Worm (Caenorhabditis elegans) whole organism, young adult: ENCODE data around the gene glb-6.

Source experiments
- B0261.1 ChIP-seq: sonication (generic microtip); optimal IDR thresholded peaks from 2 replicates; lab custom pipeline; 2016; ENCODE audit warnings: mild to moderate bottlenecking, missing genetic modification characterization, moderate library complexity, missing compliant biosample characterization
- C17E4.6 ChIP-seq: fragments of 200-800 bp; sonication (Bioruptor generic); IDR thresholded peaks from 2 replicates; pipeline ENCODE4 v1.3.6; 2022; ENCODE audit warnings: missing genetic modification reagents, missing genetic modification characterization, missing compliant biosample characterization
- F10E7.11 ChIP-seq: sonication (generic microtip); optimal IDR thresholded peaks from 2 replicates; lab custom pipeline; 2017; ENCODE audit warnings: mild to moderate bottlenecking, missing genetic modification characterization, moderate library complexity, missing compliant biosample characterization
- F23B12.7 ChIP-seq: sonication (generic microtip); optimal IDR thresholded peaks from 2 replicates; lab custom pipeline; 2017; ENCODE audit warnings: missing genetic modification characterization, mild to moderate bottlenecking, missing compliant biosample characterization, antibody characterized with exemption, moderate library complexity; ENCODE audit not compliant: insufficient read depth
- F39B2.1 ChIP-seq: fragments of 200-800 bp; sonication (Bioruptor generic); IDR thresholded peaks from 2 replicates; pipeline ENCODE4 v1.3.6; 2022; ENCODE audit warnings: missing genetic modification reagents, missing genetic modification characterization, missing compliant biosample characterization
- K11D2.4 ChIP-seq: fragments of 200-800 bp; sonication (Bioruptor generic); IDR thresholded peaks from 2 replicates; pipeline ENCODE4 v1.3.6; 2022; ENCODE audit warnings: missing genetic modification reagents, missing genetic modification characterization, missing compliant biosample characterization
- attf-5 ChIP-seq: fragments of 200-800 bp; sonication (Bioruptor generic); optimal IDR thresholded peaks from 2 replicates; lab custom pipeline; 2018; ENCODE audit warnings: mild to moderate bottlenecking, missing genetic modification characterization, missing compliant biosample characterization
- attf-6 ChIP-seq: fragments of 200-800 bp; sonication (Bioruptor generic); IDR thresholded peaks from 2 replicates; pipeline ENCODE4 v1.3.6; 2022; ENCODE audit warnings: missing genetic modification reagents, missing genetic modification characterization, missing compliant biosample characterization
- cebp-1 ChIP-seq, 2 experiments: fragments of 200-800 bp in 1 of 2; sonication (Bioruptor generic) in 1 of 2; sonication (generic microtip) in 1 of 2; IDR thresholded peaks in 1 of 2; optimal IDR thresholded peaks in 1 of 2; 2 replicates each; pipeline versions ENCODE4 v1.3.6 to Lab custom; 2017 to 2022; ENCODE audit warnings: missing compliant biosample characterization in 2 of 2, missing genetic modification characterization in 2 of 2, mild to moderate bottlenecking in 1 of 2, missing genetic modification reagents in 1 of 2, moderate library complexity in 1 of 2
- cebp-2 ChIP-seq: fragments of 200-800 bp; sonication (Bioruptor generic); IDR thresholded peaks from 2 replicates; pipeline ENCODE4 v1.3.6; 2022; ENCODE audit warnings: missing genetic modification characterization, missing compliant biosample characterization
- ceh-79 ChIP-seq: sonication (generic microtip); optimal IDR thresholded peaks from 2 replicates; lab custom pipeline; 2017; ENCODE audit warnings: mild to moderate bottlenecking, missing genetic modification characterization, missing compliant biosample characterization
- dox-1 ChIP-seq: fragments of 200-800 bp; sonication (Bioruptor generic); IDR thresholded peaks from 2 replicates; pipeline ENCODE4 v1.3.6; 2022; ENCODE audit warnings: missing genetic modification reagents, missing genetic modification characterization, missing compliant biosample characterization
- egl-44 ChIP-seq: fragments of 200-800 bp; sonication (Bioruptor generic); IDR thresholded peaks from 2 replicates; pipeline ENCODE4 v1.3.6; 2022; ENCODE audit warnings: missing genetic modification reagents, missing genetic modification characterization, missing compliant biosample characterization
- egrh-3 ChIP-seq: fragments of 200-800 bp; sonication (Bioruptor generic); IDR thresholded peaks from 2 replicates; pipeline ENCODE4 v1.3.6; 2022; ENCODE audit warnings: missing genetic modification reagents, missing genetic modification characterization, missing compliant biosample characterization
- gei-17 ChIP-seq: fragments of 200-800 bp; sonication (Bioruptor generic); optimal IDR thresholded peaks from 2 replicates; lab custom pipeline; 2018; ENCODE audit warnings: mild to moderate bottlenecking, missing genetic modification characterization, missing compliant biosample characterization
- hmg-1.2 ChIP-seq: fragments of 200-800 bp; sonication (Bioruptor generic); IDR thresholded peaks from 2 replicates; pipeline ENCODE4 v1.3.6; 2022; ENCODE audit warnings: missing genetic modification reagents, missing genetic modification characterization, missing compliant biosample characterization
- lin-54 ChIP-seq: fragments of 200-800 bp; sonication (Bioruptor generic); optimal IDR thresholded peaks from 2 replicates; lab custom pipeline; 2018; ENCODE audit warnings: mild to moderate bottlenecking, missing genetic modification characterization, missing compliant biosample characterization
- madf-3 ChIP-seq: fragments of 200-800 bp; sonication (Bioruptor generic); IDR thresholded peaks from 2 replicates; pipeline ENCODE4 v1.3.6; 2022; ENCODE audit warnings: missing genetic modification reagents, missing genetic modification characterization, missing compliant biosample characterization
- mcd-1 ChIP-seq: fragments of 200-800 bp; sonication (Bioruptor generic); IDR thresholded peaks from 2 replicates; pipeline ENCODE4 v1.3.6; 2022; ENCODE audit warnings: missing genetic modification reagents, missing genetic modification characterization, missing compliant biosample characterization
- nfya-1 ChIP-seq: sonication (generic microtip); optimal IDR thresholded peaks from 2 replicates; lab custom pipeline; 2017; ENCODE audit warnings: antibody characterized with exemption, missing compliant biosample characterization, missing genetic modification characterization, borderline replicate concordance; ENCODE audit not compliant: insufficient read depth
- nfya-2 ChIP-seq: fragments of 200-800 bp; sonication (Bioruptor generic); IDR thresholded peaks from 2 replicates; pipeline ENCODE4 v1.3.6; 2022; ENCODE audit warnings: missing genetic modification reagents, missing genetic modification characterization, missing compliant biosample characterization
- nhr-120 ChIP-seq: fragments of 200-800 bp; sonication (Bioruptor generic); IDR thresholded peaks from 2 replicates; pipeline ENCODE4 v1.3.6; 2022; ENCODE audit warnings: missing genetic modification characterization, missing compliant biosample characterization
- pbrm-1 ChIP-seq: fragments of 200-800 bp; sonication (Bioruptor generic); IDR thresholded peaks from 2 replicates; pipeline ENCODE4 v1.3.6; 2022; ENCODE audit warnings: missing genetic modification reagents, missing genetic modification characterization, missing compliant biosample characterization
- repo-1 ChIP-seq: sonication (generic microtip); optimal IDR thresholded peaks from 2 replicates; lab custom pipeline; 2017; ENCODE audit warnings: mild to moderate bottlenecking, missing genetic modification characterization, missing compliant biosample characterization
- snpc-1.1 ChIP-seq: sonication (generic microtip); optimal IDR thresholded peaks from 2 replicates; lab custom pipeline; 2017; ENCODE audit warnings: missing genetic modification characterization, mild to moderate bottlenecking, missing compliant biosample characterization, antibody characterized with exemption, moderate library complexity, missing genotype, missing genetic modification reagents; ENCODE audit not compliant: insufficient read depth
- snpc-3.4 ChIP-seq: sonication (generic microtip); optimal IDR thresholded peaks from 2 replicates; lab custom pipeline; 2017; ENCODE audit warnings: missing genetic modification characterization, mild to moderate bottlenecking, missing compliant biosample characterization, antibody characterized with exemption, moderate library complexity, missing genotype, missing genetic modification reagents
- snpc-4 ChIP-seq, 5 experiments: fragments of 150-350 bp in 1 of 5; sonication (generic microtip) in 4 of 5; optimal IDR thresholded peaks; 2 replicates each; lab custom pipeline; 2014 to 2018; ENCODE audit warnings: missing genetic modification characterization in 5 of 5, missing biosample characterization in 3 of 5, antibody characterized with exemption in 2 of 5, mild to moderate bottlenecking in 2 of 5, missing compliant biosample characterization in 2 of 5, missing genotype in 2 of 5, moderate library complexity in 2 of 5, missing genetic modification reagents in 1 of 5
- somi-1 ChIP-seq: fragments of 200-800 bp; sonication (Bioruptor generic); optimal IDR thresholded peaks from 2 replicates; lab custom pipeline; 2018; ENCODE audit warnings: mild to moderate bottlenecking, missing genetic modification characterization, missing compliant biosample characterization
- sptf-2 ChIP-seq: fragments of 200-800 bp; sonication (Bioruptor generic); optimal IDR thresholded peaks from 2 replicates; lab custom pipeline; 2018; ENCODE audit warnings: mild to moderate bottlenecking, missing genetic modification characterization, missing compliant biosample characterization
- tbx-9 ChIP-seq: sonication (generic microtip); optimal IDR thresholded peaks from 2 replicates; lab custom pipeline; 2016; ENCODE audit warnings: borderline replicate concordance, missing genetic modification characterization, inconsistent platforms, missing compliant biosample characterization
- xnd-1 ChIP-seq: sonication (generic microtip); optimal IDR thresholded peaks from 2 replicates; lab custom pipeline; 2016; ENCODE audit warnings: missing genotype, missing genetic modification reagents, missing genetic modification characterization, missing compliant biosample characterization
- ztf-22 ChIP-seq: fragments of 200-800 bp; sonication (Bioruptor generic); optimal IDR thresholded peaks from 2 replicates; lab custom pipeline; 2018; ENCODE audit warnings: mild to moderate bottlenecking, missing genetic modification characterization, moderate library complexity, missing compliant biosample characterization
- ztf-25 ChIP-seq: fragments of 200-800 bp; sonication (Bioruptor generic); IDR thresholded peaks from 2 replicates; pipeline ENCODE4 v1.3.6; 2022; ENCODE audit warnings: missing genetic modification reagents, missing genetic modification characterization, missing compliant biosample characterization
- ztf-3 ChIP-seq: fragments of 200-800 bp; sonication (Bioruptor generic); optimal IDR thresholded peaks from 2 replicates; lab custom pipeline; 2018; ENCODE audit warnings: mild to moderate bottlenecking, missing genetic modification characterization, missing compliant biosample characterization

glb-6 gene

DNA sequence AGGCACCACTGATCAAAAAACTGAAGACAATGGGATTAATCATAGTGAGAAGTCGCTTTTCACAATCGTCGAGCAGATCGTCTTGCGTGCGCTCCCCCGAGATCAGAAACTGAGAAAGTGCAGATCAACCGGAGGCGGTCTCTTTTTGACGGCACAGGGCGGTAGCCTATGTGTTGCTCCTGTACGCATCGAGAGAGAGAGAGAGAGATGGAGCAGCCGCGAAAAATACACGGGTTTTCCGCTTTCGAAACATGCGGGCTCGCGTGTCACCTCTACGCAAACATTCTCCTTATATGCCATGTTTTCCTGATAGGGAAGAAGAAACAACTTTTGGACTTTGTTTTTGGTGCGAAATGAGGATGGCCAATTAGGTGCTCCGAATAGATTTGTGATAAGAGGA lies 42.8 kb upstream of the glb-6 start, which contains the start of gene lrpc-1:
lrpc-1 (minus strand) TSS at position 101 of the 400 bp plus-strand sequence.
- TF ChIP-seq ztf-25 (GFP tag; lab: Robert Waterston, UW) (no peak), tbx-9 (tag; lab: Kevin White, UChicago) (no peak), sptf-2 (no peak), C17E4.6 (GFP tag; lab: Robert Waterston, UW) (no peak), ztf-3 (GFP tag; lab: Kevin White, UChicago) (no peak), lin-54 (GFP tag; lab: Kevin White, UChicago) (no peak)
- TF ChIP-seq, all 124 proteins: peak for 0

DNA sequence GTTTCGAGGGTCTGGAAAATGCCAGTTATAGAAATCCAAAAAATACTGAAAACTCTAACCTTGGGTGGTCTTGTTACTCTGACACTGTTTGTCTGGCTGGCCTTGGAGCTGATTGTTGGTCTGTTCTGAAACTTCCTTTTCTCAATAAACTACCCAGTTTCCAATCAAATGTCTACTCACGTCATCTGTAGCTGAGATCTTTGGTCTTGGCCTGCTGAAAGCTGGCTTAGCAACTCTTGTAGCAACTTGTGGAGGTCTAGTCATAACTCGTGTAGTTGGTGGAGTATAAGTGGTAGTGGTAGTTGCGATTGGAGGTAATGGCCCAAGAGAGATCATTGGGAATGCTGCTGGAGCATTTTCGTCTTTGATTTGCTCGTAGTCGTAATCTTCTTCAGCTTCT lies 39.9 kb upstream of the glb-6 start:
- no peak for TF ChIP-seq snpc-1.1 (tag; lab: Kevin White, UChicago)
- TF ChIP-seq nhr-120 (GFP tag; lab: Robert Waterston, UW): no peak
- no peak for TF ChIP-seq gei-17
- no peak for TF ChIP-seq somi-1
- TF ChIP-seq tbx-9 (tag; lab: Kevin White, UChicago): no peak
- TF ChIP-seq cebp-1 (GFP tag; IDR thresholded peaks at IDR 0.05; lab: Robert Waterston, UW): no peak
- no peak for TF ChIP-seq cebp-1 (tag; optimal IDR thresholded peaks at IDR 0.05; lab: Kevin White, UChicago)
- no peak for TF ChIP-seq F23B12.7 (tag; lab: Kevin White, UChicago)
- no peak for TF ChIP-seq cebp-2
- TF ChIP-seq nfya-2 (GFP tag; lab: Robert Waterston, UW): no peak
- no peak for TF ChIP-seq dox-1 (GFP tag; lab: Robert Waterston, UW)

DNA sequence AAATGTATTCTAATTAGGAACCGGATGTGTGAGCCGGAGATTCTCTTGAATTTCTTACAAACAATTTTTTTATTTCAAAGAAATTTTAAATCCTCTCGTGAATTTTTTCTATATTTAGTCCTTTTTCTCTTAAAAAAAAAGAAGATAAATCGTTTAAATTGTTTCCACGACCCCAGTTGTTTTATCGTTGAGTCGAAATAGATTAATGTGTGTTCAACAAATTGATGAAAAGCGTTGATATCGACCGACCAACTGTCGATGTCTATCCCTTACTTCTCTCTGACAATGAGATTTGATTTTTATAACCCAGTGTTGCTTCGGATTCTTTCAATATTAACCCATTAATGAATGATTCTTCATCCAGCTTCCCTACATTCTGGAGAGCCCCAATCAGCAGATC lies 35.9 kb upstream of the glb-6 start, which contains the start of gene CD4.1:
CD4.1 (plus strand) TSS at position 301 of the 400 bp plus-strand sequence.
- TF ChIP-seq xnd-1 (tag; lab: Kevin White, UChicago) (no peak), K11D2.4 (GFP tag; lab: Robert Waterston, UW) (no peak), nfya-1 (tag; lab: Kevin White, UChicago) (no peak), F39B2.1 (GFP tag; lab: Robert Waterston, UW) (no peak)

DNA sequence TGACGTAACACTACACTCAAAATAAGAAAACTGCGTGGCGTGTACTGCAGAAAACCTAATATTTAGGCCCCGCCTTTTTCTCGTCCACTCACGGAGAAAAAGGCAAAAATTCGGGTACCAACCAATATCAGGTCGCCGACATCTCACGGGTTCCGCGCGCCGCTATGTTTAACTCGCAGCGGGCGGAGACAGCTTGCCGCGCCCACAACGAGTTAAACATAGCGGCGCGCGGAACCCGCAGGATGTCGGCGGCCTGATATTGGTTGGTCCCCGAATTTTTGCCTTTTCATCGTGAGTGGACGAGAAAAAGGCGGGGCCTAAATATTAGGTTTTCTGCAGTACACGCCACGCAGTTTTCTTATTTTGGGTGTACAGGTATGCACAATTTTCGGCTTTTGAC lies 32.1 kb upstream of the glb-6 start:
- TF ChIP-seq xnd-1 (tag; lab: Kevin White, UChicago): peak; percentile 7
- 0 out of 2 replicates have a peak, but pooled peaks have one; percentile 16 for TF ChIP-seq pbrm-1
- peak; percentile 77 for TF ChIP-seq snpc-4 (GFP tag; optimal IDR thresholded peaks at IDR 0.05; lab: Kevin White, UChicago)
- TF ChIP-seq snpc-4 (tag; optimal IDR thresholded peaks at IDR 0.05; lab: Kevin White, UChicago): peak in 3 of 4 experiments; percentile 79 to 98 (median 96)
- TF ChIP-seq snpc-3.4 (tag; lab: Kevin White, UChicago): peak; percentile 32
- peak; percentile 72 for TF ChIP-seq hmg-1.2 (GFP tag; lab: Robert Waterston, UW)
- peak; percentile 79 for TF ChIP-seq snpc-1.1 (tag; lab: Kevin White, UChicago)
- TF ChIP-seq attf-6 (GFP tag; lab: Robert Waterston, UW): peak; percentile 12; the same call in 1 of the 2 replicates
- TF ChIP-seq mcd-1: peak; percentile 39

DNA sequence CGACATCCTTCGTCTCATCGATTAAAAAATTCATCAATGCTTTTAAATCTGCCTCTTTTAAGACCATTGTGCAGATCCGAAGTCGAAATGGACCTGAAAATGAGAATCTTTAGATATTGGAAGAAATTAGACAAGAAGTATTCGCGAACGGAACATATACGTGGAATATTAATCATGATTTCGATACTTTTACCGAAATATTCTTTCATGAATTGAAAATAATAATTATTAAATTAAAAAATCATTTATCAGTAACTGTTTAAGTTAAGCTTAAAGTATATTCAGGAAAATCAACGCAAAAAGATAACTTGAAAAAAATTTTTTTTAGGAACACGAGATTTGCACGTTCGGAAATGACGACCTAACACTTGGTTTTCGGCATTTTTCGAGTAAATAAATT lies 30.9 kb upstream of the glb-6 start, which contains the start of gene CD4.8:
CD4.8 (minus strand) TSS at position 101 of the 400 bp plus-strand sequence.
- no peak for TF ChIP-seq repo-1 (tag; lab: Kevin White, UChicago)
- no peak for TF ChIP-seq ztf-25 (GFP tag; lab: Robert Waterston, UW)
- TF ChIP-seq B0261.1 (tag; lab: Kevin White, UChicago): no peak
- no peak for TF ChIP-seq tbx-9 (tag; lab: Kevin White, UChicago)
- TF ChIP-seq F10E7.11 (tag; lab: Kevin White, UChicago): no peak
- TF ChIP-seq egl-44 (GFP tag; lab: Robert Waterston, UW): no peak
- no peak for TF ChIP-seq egrh-3 (GFP tag; lab: Robert Waterston, UW)
- no peak for TF ChIP-seq xnd-1 (tag; lab: Kevin White, UChicago)
- no peak for TF ChIP-seq gei-17
- TF ChIP-seq snpc-3.4 (tag; lab: Kevin White, UChicago): no peak
- no peak for TF ChIP-seq madf-3 (GFP tag; lab: Robert Waterston, UW)
- no peak for TF ChIP-seq ceh-79 (tag; lab: Kevin White, UChicago)
- no peak for TF ChIP-seq F23B12.7 (tag; lab: Kevin White, UChicago)
- no peak for TF ChIP-seq attf-5 (GFP tag; lab: Kevin White, UChicago)
- TF ChIP-seq ztf-22 (GFP tag; lab: Kevin White, UChicago): no peak
